Fruit fly (Drosophila melanogaster): ENCODE results near the gene CG42634.

Gene CG42634

dm6 chr2L:18008653-18009052 lies 918 bp downstream of the CG42634 start, which contains the start of gene CG31740:
Gene CG31740, plus strand, starts transcription at chr2L:18008953.
- TF ChIP-seq toe (GFP tag; optimal IDR thresholded peaks at IDR 0.05): no peak

DNA sequence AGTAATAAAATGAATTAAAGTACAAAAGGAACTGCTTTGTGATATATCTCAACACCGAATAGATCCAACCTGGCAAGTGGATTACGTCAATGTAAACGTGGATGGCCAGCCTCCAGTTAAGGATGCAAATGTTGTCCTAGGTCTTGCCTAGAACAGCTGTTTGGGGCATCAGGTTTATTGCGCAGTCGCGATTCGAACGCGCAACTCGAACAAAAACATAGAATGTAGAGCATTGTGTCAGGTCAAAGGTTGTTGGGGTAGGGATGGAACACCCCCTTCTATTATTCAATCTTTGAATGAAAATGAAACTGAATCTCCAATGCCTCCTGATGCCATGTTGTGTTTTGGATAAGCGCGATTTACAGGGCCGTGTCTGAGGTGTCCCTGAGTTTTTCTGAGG lies 1.9 kb downstream of the CG42634 start:
- TF ChIP-seq Clk (GFP tag; optimal IDR thresholded peaks at IDR 0.05) (no peak), CG12768 (GFP tag; optimal IDR thresholded peaks at IDR 0.05) (no peak), tj (GFP tag; optimal IDR thresholded peaks at IDR 0.05) (no peak), pad (GFP tag; optimal IDR thresholded peaks at IDR 0.05) (no peak), cic (GFP tag; optimal IDR thresholded peaks at IDR 0.05) (no peak), CG7045 (GFP tag; optimal IDR thresholded peaks at IDR 0.05) (no peak), Mnt (GFP tag; optimal IDR thresholded peaks at IDR 0.05) (no peak), CG1620 (GFP tag; optimal IDR thresholded peaks at IDR 0.05) (no peak), cnc (optimal IDR thresholded peaks at IDR 0.05) (no peak), CG14711 (tag; optimal IDR thresholded peaks at IDR 0.05) (no peak), CG5204 (GFP tag; optimal IDR thresholded peaks at IDR 0.05) (no peak), kay (GFP tag; ENCODE audit: borderline replicate concordance) (no peak), bab1 (GFP tag; optimal IDR thresholded peaks at IDR 0.05) (no peak), Crg-1 (GFP tag; optimal IDR thresholded peaks at IDR 0.05) (no peak), toe (GFP tag; optimal IDR thresholded peaks at IDR 0.05) (no peak), Hr96 (GFP tag; optimal IDR thresholded peaks at IDR 0.05) (no peak), CG7101 (tag; optimal IDR thresholded peaks at IDR 0.05) (no peak), CG33017 (tag; optimal IDR thresholded peaks at IDR 0.05) (no peak), ovo (GFP tag; optimal IDR thresholded peaks at IDR 0.05) (no peak), CG11617 (GFP tag; optimal IDR thresholded peaks at IDR 0.05) (no peak)

DNA sequence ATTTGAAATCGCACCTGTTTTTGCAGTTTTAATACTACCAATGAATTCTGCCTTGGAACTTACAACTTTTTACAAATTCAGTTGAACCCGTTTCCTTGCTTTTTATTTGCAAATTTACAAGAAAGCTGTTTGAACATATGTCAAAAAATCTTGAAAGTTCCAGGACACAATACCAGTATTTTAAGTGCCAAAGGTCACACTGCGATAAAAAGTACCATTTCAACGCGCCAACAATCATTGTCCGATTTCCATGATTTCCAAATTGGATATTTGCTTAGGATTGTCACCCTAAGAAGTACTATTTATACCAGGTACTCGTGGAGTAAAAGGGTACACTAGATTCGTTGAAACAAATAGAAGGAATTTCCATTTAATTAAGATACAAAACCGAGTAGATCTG lies 3.6 kb downstream of the CG42634 start, which contains the start of gene elfless:
TSS of gene elfless (minus strand) at position 101 of the 400 bp plus-strand sequence.
- TF ChIP-seq CG1620 (GFP tag; optimal IDR thresholded peaks at IDR 0.05) (no peak), Clk (GFP tag; optimal IDR thresholded peaks at IDR 0.05) (no peak), kay (GFP tag; ENCODE audit: borderline replicate concordance) (no peak), Hr96 (GFP tag; optimal IDR thresholded peaks at IDR 0.05) (no peak), CG14711 (tag; optimal IDR thresholded peaks at IDR 0.05) (no peak), bab1 (GFP tag; optimal IDR thresholded peaks at IDR 0.05) (no peak), CG33017 (tag; optimal IDR thresholded peaks at IDR 0.05) (no peak), CG11617 (GFP tag; optimal IDR thresholded peaks at IDR 0.05) (no peak), cic (GFP tag; optimal IDR thresholded peaks at IDR 0.05) (no peak), cnc (optimal IDR thresholded peaks at IDR 0.05) (no peak), Crg-1 (GFP tag; optimal IDR thresholded peaks at IDR 0.05) (no peak), tj (GFP tag; optimal IDR thresholded peaks at IDR 0.05) (no peak), CG7045 (GFP tag; optimal IDR thresholded peaks at IDR 0.05) (no peak), ovo (GFP tag; optimal IDR thresholded peaks at IDR 0.05) (no peak), CG12768 (GFP tag; optimal IDR thresholded peaks at IDR 0.05) (no peak), toe (GFP tag; optimal IDR thresholded peaks at IDR 0.05) (no peak), CG5204 (GFP tag; optimal IDR thresholded peaks at IDR 0.05) (no peak), Mnt (GFP tag; optimal IDR thresholded peaks at IDR 0.05) (no peak)

dm6 chr2L:18012168-18012567 lies 4.4 kb downstream of the CG42634 start, which contains the start of gene rdo:
Gene rdo, plus strand, starts transcription at chr2L:18012380.
- no peak for TF ChIP-seq CG5204 (GFP tag; optimal IDR thresholded peaks at IDR 0.05)
- no peak for TF ChIP-seq kay (GFP tag; ENCODE audit: borderline replicate concordance)
- TF ChIP-seq CG1620 (GFP tag; optimal IDR thresholded peaks at IDR 0.05): no peak
- no peak for TF ChIP-seq CG11617 (GFP tag; optimal IDR thresholded peaks at IDR 0.05)

DNA sequence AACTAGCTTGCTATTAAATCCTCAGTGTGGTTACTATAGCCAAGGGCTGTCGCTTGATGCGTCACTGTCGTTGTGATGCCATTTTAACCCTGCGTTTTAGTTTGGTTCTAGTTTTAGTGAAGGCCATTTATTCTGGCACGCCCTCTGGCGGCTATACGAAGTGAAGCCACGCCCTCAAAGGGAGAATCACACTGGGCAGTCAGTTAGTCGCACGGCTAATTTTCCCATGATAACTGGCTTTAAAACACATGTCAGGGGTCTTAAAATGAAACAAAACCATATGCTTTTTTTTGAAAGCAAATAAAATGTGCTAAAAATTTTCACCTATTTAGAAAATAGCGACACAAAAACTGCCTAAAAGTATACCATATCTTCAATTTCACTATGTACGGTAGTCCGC lies 25.0 kb downstream of the CG42634 start:
- TF ChIP-seq CG7101 (tag; optimal IDR thresholded peaks at IDR 0.05) (no peak), Mnt (GFP tag; optimal IDR thresholded peaks at IDR 0.05) (no peak), cnc (optimal IDR thresholded peaks at IDR 0.05) (no peak), Crg-1 (GFP tag; optimal IDR thresholded peaks at IDR 0.05) (no peak), kay (GFP tag; ENCODE audit: borderline replicate concordance) (no peak), toe (GFP tag; optimal IDR thresholded peaks at IDR 0.05) (no peak), CG33017 (tag; optimal IDR thresholded peaks at IDR 0.05) (no peak), bab1 (GFP tag; optimal IDR thresholded peaks at IDR 0.05) (no peak), CG1620 (GFP tag; optimal IDR thresholded peaks at IDR 0.05) (no peak), cic (GFP tag; optimal IDR thresholded peaks at IDR 0.05) (no peak), ovo (GFP tag; optimal IDR thresholded peaks at IDR 0.05) (no peak), Clk (GFP tag; optimal IDR thresholded peaks at IDR 0.05) (no peak), CG11617 (GFP tag; optimal IDR thresholded peaks at IDR 0.05) (no peak), pad (GFP tag; optimal IDR thresholded peaks at IDR 0.05) (no peak), CG12768 (GFP tag; optimal IDR thresholded peaks at IDR 0.05) (no peak), CG5204 (GFP tag; optimal IDR thresholded peaks at IDR 0.05) (no peak), tj (GFP tag; optimal IDR thresholded peaks at IDR 0.05) (no peak), Hr96 (GFP tag; optimal IDR thresholded peaks at IDR 0.05) (no peak)

Measured in whole organism, adult.